5 worm cellular contexts compared by ENCODE assay signal in genomic region chrX:15546943-15547342, ce11.
TF ChIP-seq lines count a peak whose summit lies in the region.

No protein-coding gene starts in this region.

TF ChIP-seq in whole organism, L1 larva, 84 proteins besides CTCF, POLR2A, EP300 and RAD21:
- TF ChIP-seq nhr-85 (tag; lab: Kevin White, UChicago), result peak; percentile 29
- no peak for TF ChIP-seq dpl-1 (GFP tag; optimal IDR thresholded peaks at IDR 0.05; lab: Kevin White, UChicago)
- TF ChIP-seq efl-1 (optimal IDR thresholded peaks at IDR 0.05; lab: Kevin White, UChicago), result no peak
- peak in 1 of 2 experiments; percentile 84 for TF ChIP-seq efl-1 (GFP tag; optimal IDR thresholded peaks at IDR 0.05 in 1 of 2; lab: Kevin White, UChicago)
- peak; percentile 1 for TF ChIP-seq elt-2 (tag; optimal IDR thresholded peaks at IDR 0.05; lab: Kevin White, UChicago)

TF ChIP-seq in whole organism, L2 larva, 48 proteins besides CTCF, POLR2A, EP300 and RAD21:
- no peak for TF ChIP-seq ceh-82 (tag; optimal IDR thresholded peaks at IDR 0.05; lab: Kevin White, UChicago)
- no peak for TF ChIP-seq blmp-1 (tag; optimal IDR thresholded peaks at IDR 0.05; lab: Kevin White, UChicago; ENCODE audit: insufficient read depth)
- no peak for TF ChIP-seq alr-1 (tag; optimal IDR thresholded peaks at IDR 0.05; lab: Kevin White, UChicago)
- peak; percentile 16 for TF ChIP-seq sma-9 (GFP tag; optimal IDR thresholded peaks at IDR 0.05; lab: Kevin White, UChicago)
- TF ChIP-seq sma-9 (tag; optimal IDR thresholded peaks at IDR 0.05; lab: Kevin White, UChicago), result no peak

TF ChIP-seq in whole organism, L3 larva, 47 proteins besides CTCF, POLR2A, EP300 and RAD21:
- TF ChIP-seq elt-2 (tag; optimal IDR thresholded peaks at IDR 0.05; lab: Kevin White, UChicago) (peak; percentile 48), pqm-1 (tag; optimal IDR thresholded peaks at IDR 0.05; lab: Kevin White, UChicago) (peak; percentile 95), ZK546.5 (tag; optimal IDR thresholded peaks at IDR 0.05; lab: Kevin White, UChicago) (no peak), pha-4 (tag; optimal IDR thresholded peaks at IDR 0.05; lab: Kevin White, UChicago) (peak; percentile 10)

TF ChIP-seq in whole organism, L4 larva, 104 proteins besides CTCF, POLR2A, EP300 and RAD21:
- TF ChIP-seq nhr-25 (tag; optimal IDR thresholded peaks at IDR 0.05; lab: Kevin White, UChicago; ENCODE audit: borderline replicate concordance, insufficient read depth) (no peak), ceh-44 (GFP tag; IDR thresholded peaks at IDR 0.05; lab: Robert Waterston, UW) (no peak), lin-13 (GFP tag; optimal IDR thresholded peaks at IDR 0.05; lab: Kevin White, UChicago) (no peak), nhr-28 (tag; optimal IDR thresholded peaks at IDR 0.05; lab: Kevin White, UChicago) (peak; percentile 1), php-3 (GFP tag; IDR thresholded peaks at IDR 0.05; lab: Robert Waterston, UW) (no peak), daf-16 (GFP tag; optimal IDR thresholded peaks at IDR 0.05; lab: Kevin White, UChicago) (no peak), daf-16 (tag; optimal IDR thresholded peaks at IDR 0.05; lab: Kevin White, UChicago) (peak; percentile 20), aly-2 (tag; optimal IDR thresholded peaks at IDR 0.05; lab: Kevin White, UChicago) (no peak), daf-12 (tag; optimal IDR thresholded peaks at IDR 0.05; lab: Kevin White, UChicago) (no peak), dmd-6 (GFP tag; IDR thresholded peaks at IDR 0.05; lab: Robert Waterston, UW) (peak; percentile 12; the same call in 1 of the 2 replicates), D1046.2 (GFP tag; IDR thresholded peaks at IDR 0.05; lab: Robert Waterston, UW) (0 out of 2 replicates have a peak, but pooled peaks have one; percentile 11), F26F4.8 (GFP tag; conservative IDR thresholded peaks at IDR 0.05; lab: Robert Waterston, UW) (no peak), mdl-1 (tag; optimal IDR thresholded peaks at IDR 0.05; lab: Kevin White, UChicago) (no peak), madf-5 (GFP tag; IDR thresholded peaks at IDR 0.05; lab: Robert Waterston, UW) (no peak)

TF ChIP-seq in whole organism, young adult, 124 proteins besides CTCF, POLR2A, EP300 and RAD21:
- TF ChIP-seq nhr-80 (tag; optimal IDR thresholded peaks at IDR 0.05; lab: Kevin White, UChicago), result peak; percentile 17
- no peak for TF ChIP-seq lsl-1 (GFP tag; optimal IDR thresholded peaks at IDR 0.05; lab: Kevin White, UChicago)
